Fruit fly (Drosophila melanogaster) whole organism, prepupa: Measurements from ENCODE around the gene CG4887.

ENCODE experiments used
- Blimp-1 ChIP-seq: fragments of 200-800 bp; sonication (Bioruptor generic); optimal IDR thresholded peaks from 3 replicates; lab custom pipeline; 2017; ENCODE audit warnings: missing biosample characterization, missing genetic modification characterization, mild to moderate bottlenecking, moderate library complexity, missing genetic modification reagents
- CG10669 ChIP-seq: fragments of 200-800 bp; sonication (Bioruptor generic); optimal IDR thresholded peaks from 3 replicates; lab custom pipeline; 2018; ENCODE audit warnings: missing biosample characterization, mild to moderate bottlenecking, missing genetic modification characterization, moderate library complexity
- CG11294 ChIP-seq: fragments of 200-800 bp; sonication (Bioruptor generic); IDR thresholded peaks from 2 replicates; pipeline ENCODE4 v1.3.6; 2022; ENCODE audit warnings: missing biosample characterization, missing genetic modification characterization
- CG11762 ChIP-seq: fragments of 200-800 bp; sonication (Bioruptor generic); optimal IDR thresholded peaks from 3 replicates; lab custom pipeline; 2016; ENCODE audit warnings: missing biosample characterization, missing genetic modification characterization; ENCODE audit not compliant: insufficient read depth
- CG11902 ChIP-seq: fragments of 200-800 bp; sonication (Bioruptor generic); optimal IDR thresholded peaks from 3 replicates; lab custom pipeline; 2016; ENCODE audit warnings: missing biosample characterization, missing genetic modification characterization
- CG1621 ChIP-seq: fragments of 200-800 bp; sonication (Bioruptor generic); optimal IDR thresholded peaks from 3 replicates; lab custom pipeline; 2018; ENCODE audit warnings: missing biosample characterization, mild to moderate bottlenecking, missing genetic modification characterization
- CG16779 ChIP-seq: fragments of 200-800 bp; sonication (Bioruptor generic); optimal IDR thresholded peaks from 3 replicates; lab custom pipeline; 2017; ENCODE audit warnings: missing biosample characterization, mild to moderate bottlenecking, missing genetic modification characterization
- CG3032 ChIP-seq: fragments of 200-800 bp; optimal IDR thresholded peaks from 2 replicates; lab custom pipeline; 2019; ENCODE audit warnings: missing biosample characterization, mild to moderate bottlenecking, missing genetic modification characterization, moderate library complexity
- CG31627 ChIP-seq: fragments of 200-800 bp; sonication (Bioruptor generic); optimal IDR thresholded peaks from 3 replicates; lab custom pipeline; 2016; ENCODE audit warnings: missing biosample characterization, missing genetic modification characterization
- CG34406 ChIP-seq: fragments of 200-800 bp; sonication (Bioruptor generic); optimal IDR thresholded peaks from 3 replicates; lab custom pipeline; 2016; ENCODE audit warnings: missing biosample characterization, missing genetic modification characterization
- CG4318 ChIP-seq: fragments of 200-800 bp; sonication (Bioruptor generic); optimal IDR thresholded peaks from 3 replicates; lab custom pipeline; 2017; ENCODE audit warnings: missing biosample characterization, mild to moderate bottlenecking, missing genetic modification characterization
- CG6276 ChIP-seq: fragments of 200-800 bp; sonication (Bioruptor generic); optimal IDR thresholded peaks from 2 replicates; lab custom pipeline; 2017; ENCODE audit warnings: missing biosample characterization, mild to moderate bottlenecking, missing genetic modification characterization
- CG6854 ChIP-seq: fragments of 200-800 bp; sonication (Bioruptor generic); optimal IDR thresholded peaks from 2 replicates; lab custom pipeline; 2017; ENCODE audit warnings: missing biosample characterization, mild to moderate bottlenecking, missing genetic modification characterization
- CG8119 ChIP-seq: fragments of 200-800 bp; sonication (Bioruptor generic); IDR thresholded peaks from 3 replicates; pipeline ENCODE4 v1.3.6; 2022; ENCODE audit warnings: missing biosample characterization, missing genetic modification characterization
- CG8632 ChIP-seq: fragments of 200-800 bp; sonication (Bioruptor generic); optimal IDR thresholded peaks from 3 replicates; lab custom pipeline; 2016; ENCODE audit warnings: missing biosample characterization, missing genetic modification characterization
- CG9139 ChIP-seq: fragments of 200-800 bp; sonication (Bioruptor generic); optimal IDR thresholded peaks from 3 replicates; lab custom pipeline; 2017; ENCODE audit warnings: missing biosample characterization, mild to moderate bottlenecking, missing genetic modification characterization
- Eip93F ChIP-seq: fragments of 200-800 bp; sonication (Bioruptor generic); optimal IDR thresholded peaks from 2 replicates; lab custom pipeline; 2016; ENCODE audit warnings: missing biosample characterization, mild to moderate bottlenecking, missing genetic modification characterization
- Ets96B ChIP-seq: fragments of 200-800 bp; optimal IDR thresholded peaks from 2 replicates; lab custom pipeline; 2019; ENCODE audit warnings: missing biosample characterization, mild to moderate bottlenecking, missing genetic modification characterization, moderate library complexity
- Hr38 ChIP-seq: sonication (Bioruptor generic); optimal IDR thresholded peaks from 2 replicates; lab custom pipeline; 2016; ENCODE audit warnings: missing biosample characterization, missing genetic modification characterization
- Hr39 ChIP-seq: fragments of 200-800 bp; sonication (Bioruptor generic); optimal IDR thresholded peaks from 2 replicates; lab custom pipeline; 2016; ENCODE audit warnings: missing biosample characterization, missing genetic modification characterization
- Lpt ChIP-seq: fragments of 200-800 bp; sonication (Bioruptor generic); optimal IDR thresholded peaks from 3 replicates; lab custom pipeline; 2016; ENCODE audit warnings: missing biosample characterization, missing genetic modification characterization
- Smox ChIP-seq: fragments of 200-800 bp; sonication (Bioruptor generic); optimal IDR thresholded peaks from 3 replicates; lab custom pipeline; 2016; ENCODE audit warnings: missing biosample characterization, missing genetic modification characterization
- Sox102F ChIP-seq: fragments of 200-800 bp; sonication (Bioruptor generic); optimal IDR thresholded peaks from 2 replicates; lab custom pipeline; 2016; ENCODE audit warnings: missing biosample characterization, mild to moderate bottlenecking, missing genetic modification characterization
- cyc ChIP-seq: fragments of 200-800 bp; sonication (Bioruptor generic); optimal IDR thresholded peaks from 3 replicates; lab custom pipeline; 2016; ENCODE audit warnings: missing biosample characterization, missing genetic modification characterization
- dac ChIP-seq: fragments of 200-800 bp; sonication (Bioruptor generic); optimal IDR thresholded peaks from 2 replicates; lab custom pipeline; 2017; ENCODE audit warnings: missing biosample characterization, mild to moderate bottlenecking, missing genetic modification characterization
- dsx ChIP-seq: fragments of 200-800 bp; optimal IDR thresholded peaks from 3 replicates; lab custom pipeline; 2019; ENCODE audit warnings: missing biosample characterization, mild to moderate bottlenecking, missing genetic modification characterization, moderate library complexity; ENCODE audit not compliant: poor library complexity, severe bottlenecking
- esn ChIP-seq: fragments of 200-800 bp; sonication (Bioruptor generic); optimal IDR thresholded peaks from 2 replicates; lab custom pipeline; 2016; ENCODE audit warnings: missing biosample characterization, mild to moderate bottlenecking, missing genetic modification characterization, moderate library complexity
- fd85E ChIP-seq: fragments of 200-800 bp; sonication (Bioruptor generic); optimal IDR thresholded peaks from 3 replicates; lab custom pipeline; 2016; ENCODE audit warnings: missing biosample characterization, missing genetic modification characterization
- fkh ChIP-seq: fragments of 200-800 bp; sonication (Bioruptor generic); optimal IDR thresholded peaks from 3 replicates; lab custom pipeline; 2017; ENCODE audit warnings: missing biosample characterization, mild to moderate bottlenecking, missing genetic modification characterization, moderate library complexity
- lz ChIP-seq: fragments of 200-800 bp; sonication (Bioruptor generic); optimal IDR thresholded peaks from 3 replicates; lab custom pipeline; 2016; ENCODE audit warnings: missing biosample characterization, missing genetic modification characterization
- net ChIP-seq: fragments of 200-800 bp; sonication (Bioruptor generic); optimal IDR thresholded peaks from 3 replicates; lab custom pipeline; 2016; ENCODE audit warnings: missing biosample characterization, missing genetic modification characterization
- salr ChIP-seq, 2 experiments: fragments of 200-800 bp; sonication (Bioruptor generic); optimal IDR thresholded peaks; 3 replicates each; lab custom pipeline; 2016 to 2018; ENCODE audit warnings: missing biosample characterization in 2 of 2, missing genetic modification characterization in 2 of 2, mild to moderate bottlenecking in 1 of 2
- ss ChIP-seq, 2 experiments: fragments of 200-800 bp; sonication (Bioruptor generic); optimal IDR thresholded peaks; 2 replicates in 1 of 2; 3 replicates in 1 of 2; lab custom pipeline; 2017 to 2018; ENCODE audit warnings: mild to moderate bottlenecking in 2 of 2, missing biosample characterization in 2 of 2, missing genetic modification characterization in 2 of 2, moderate library complexity in 1 of 2
- svp ChIP-seq: fragments of 200-800 bp; sonication (Bioruptor generic); peaks from one replicate; lab custom pipeline; 2016; ENCODE audit warnings: missing biosample characterization, missing genetic modification characterization
- vri ChIP-seq: fragments of 200-800 bp; sonication (Bioruptor generic); optimal IDR thresholded peaks from 3 replicates; lab custom pipeline; 2016; ENCODE audit warnings: missing biosample characterization, mild to moderate bottlenecking, missing genetic modification characterization

Gene CG4887

DNA sequence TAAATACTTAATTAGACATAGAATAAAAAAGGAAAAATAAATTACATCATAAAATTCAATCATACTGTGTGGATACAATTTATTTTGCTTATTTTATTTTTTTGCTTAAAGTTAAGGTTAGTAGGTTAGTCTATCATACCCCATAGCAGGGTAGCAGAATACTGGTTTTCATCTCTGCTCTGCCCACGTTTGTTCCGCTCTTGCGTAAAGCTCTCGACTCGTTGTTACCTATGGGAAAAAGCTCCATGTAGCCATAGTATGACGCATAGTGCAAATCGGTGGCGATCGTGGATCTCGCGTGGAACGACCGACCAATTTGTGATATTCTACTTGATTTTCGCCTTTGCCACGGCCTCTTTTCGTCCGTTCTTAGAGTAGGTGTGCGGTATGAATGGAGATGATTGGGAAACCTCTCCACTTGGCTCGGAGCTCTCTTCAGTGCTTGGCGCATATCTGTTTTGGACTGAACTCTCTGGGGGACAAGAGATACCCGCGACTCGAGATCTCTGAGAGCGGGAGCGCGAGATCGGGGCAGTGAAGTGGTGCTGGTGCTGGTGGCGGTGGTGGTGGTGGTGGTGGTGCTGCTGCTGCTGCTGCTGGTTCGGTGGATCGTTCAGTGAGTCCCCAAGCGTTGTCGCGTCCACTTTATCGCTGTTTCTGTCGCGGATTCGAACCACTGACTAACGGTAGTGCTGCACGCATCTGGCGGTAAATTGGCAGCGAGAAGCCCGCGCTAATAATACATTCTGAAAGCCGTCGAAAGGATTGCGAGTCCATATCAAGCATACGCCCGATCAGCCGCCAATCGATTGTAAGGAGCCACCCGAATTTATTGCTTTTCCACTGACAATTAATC lies 13.1 kb downstream of the CG4887 start, which contains the start of gene CG5001 (continued):
- TF ChIP-seq CG16779 (peak; percentile 66), CG34406 (GFP tag; lab: Kevin White, UChicago) (no peak), CG6276 (GFP tag; lab: Kevin White, UChicago) (peak; percentile 71), fkh (no peak), CG10669 (GFP tag; lab: Kevin White, UChicago) (no peak), CG3032 (tag; lab: Kevin White, UChicago) (peak; percentile 84), Ets96B (tag; lab: Kevin White, UChicago) (peak; percentile 81), esn (GFP tag; lab: Kevin White, UChicago) (peak; percentile 87), CG11902 (peak; percentile 42), CG1621 (tag; lab: Kevin White, UChicago) (peak; percentile 44), CG8632 (GFP tag; lab: Kevin White, UChicago) (peak; percentile 70), CG8119 (GFP tag; lab: Robert Waterston, UW) (peak; percentile 88), Sox102F (GFP tag; lab: Kevin White, UChicago) (no peak), CG11294 (GFP tag; lab: Robert Waterston, UW) (peak; percentile 83), CG31627 (peak; percentile 69)

dm6 chr2L:1199166-1199565 lies 26.4 kb downstream of the CG4887 start, which contains the start of the genes CG5139 and CG43348:
Gene CG5139 (minus strand): TSS chr2L:1199266.
Gene CG43348 (plus strand): TSS chr2L:1199412.
- TF ChIP-seq Hr38 (GFP tag; lab: Kevin White, UChicago) = no peak
- TF ChIP-seq Smox (GFP tag; lab: Kevin White, UChicago) = no peak
- TF ChIP-seq ss (GFP tag; optimal IDR thresholded peaks at IDR 0.05; lab: Kevin White, UChicago) = no peak
- TF ChIP-seq CG9139 (GFP tag; lab: Kevin White, UChicago) = no peak
- no peak for TF ChIP-seq Lpt (GFP tag; lab: Kevin White, UChicago)
- TF ChIP-seq lz (GFP tag; lab: Kevin White, UChicago) = no peak
- no peak for TF ChIP-seq CG11294 (GFP tag; lab: Robert Waterston, UW)
- TF ChIP-seq dsx (GFP tag; lab: Kevin White, UChicago) = no peak
- no peak for TF ChIP-seq svp (GFP tag; lab: Kevin White, UChicago)
- TF ChIP-seq CG34406 (GFP tag; lab: Kevin White, UChicago) = no peak
- TF ChIP-seq fd85E (GFP tag; lab: Kevin White, UChicago) = no peak
- no peak for TF ChIP-seq Blimp-1

dm6 chr2L:1199912-1200721 lies 27.3 kb downstream of the CG4887 start, which contains the start of the genes CG43349 and CG5011:
Gene CG43349 (plus strand): TSS chr2L:1200205.
Gene CG5011 (plus strand): TSS chr2L:1200671.
- TF ChIP-seq CG11762 (GFP tag; lab: Kevin White, UChicago) (no peak), esn (GFP tag; lab: Kevin White, UChicago) (no peak), CG16779 (no peak), Lpt (GFP tag; lab: Kevin White, UChicago) (no peak), CG11294 (GFP tag; lab: Robert Waterston, UW) (no peak), Eip93F (GFP tag; lab: Kevin White, UChicago) (no peak), net (no peak), Hr39 (no peak), CG8119 (GFP tag; lab: Robert Waterston, UW) (no peak), CG4318 (GFP tag; lab: Kevin White, UChicago) (no peak)

DNA sequence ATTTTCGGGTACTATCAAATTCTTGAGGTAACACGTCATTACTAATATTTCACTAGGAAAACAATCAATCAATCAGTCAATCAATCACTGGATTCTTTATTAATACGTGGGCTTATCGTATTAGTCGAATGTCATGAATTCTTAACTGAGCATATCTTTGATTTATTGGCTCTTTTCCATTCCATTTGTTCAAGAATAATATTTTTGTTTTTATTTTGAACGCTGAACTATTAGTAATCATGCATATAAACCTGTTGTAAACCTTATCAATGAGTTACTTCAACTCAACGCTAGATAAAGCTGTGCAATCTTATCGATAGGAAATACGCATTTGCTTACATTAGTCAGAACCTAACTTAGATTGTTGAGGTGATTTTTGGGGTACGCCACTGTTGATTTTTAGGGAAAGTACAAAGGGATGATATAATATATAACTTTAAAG lies 28.6 kb downstream of the CG4887 start:
- no peak for TF ChIP-seq svp (GFP tag; lab: Kevin White, UChicago)
- TF ChIP-seq CG6854 (GFP tag; lab: Kevin White, UChicago) = no peak
- no peak for TF ChIP-seq salr (GFP tag; optimal IDR thresholded peaks at IDR 0.05; lab: Kevin White, UChicago)
- TF ChIP-seq CG31627 = no peak
- no peak for TF ChIP-seq dac
- TF ChIP-seq cyc (GFP tag; lab: Kevin White, UChicago) = no peak
- peak; percentile 11 for TF ChIP-seq vri (GFP tag; lab: Kevin White, UChicago)
- TF ChIP-seq, all 60 proteins: peak for 1
